Worm (Caenorhabditis elegans) whole organism, L1 larva: ENCODE data around the gene T24E12.12.

Experiments used
- blmp-1 ChIP-seq: fragments of 150-350 bp; optimal IDR thresholded peaks from 2 replicates; lab custom pipeline; 2014; ENCODE audit warnings: missing biosample characterization, missing genetic modification characterization
- ceh-63 ChIP-seq: fragments of 200-800 bp; sonication (Bioruptor generic); optimal IDR thresholded peaks from 2 replicates; lab custom pipeline; 2018; ENCODE audit warnings: mild to moderate bottlenecking, missing genetic modification characterization, missing compliant biosample characterization
- ceh-8 ChIP-seq: fragments of 200-800 bp; sonication (Bioruptor generic); optimal IDR thresholded peaks from 2 replicates; lab custom pipeline; 2018; ENCODE audit warnings: mild to moderate bottlenecking, missing genetic modification characterization, moderate library complexity, missing compliant biosample characterization
- ceh-90 ChIP-seq: sonication (generic microtip); optimal IDR thresholded peaks from 2 replicates; lab custom pipeline; 2016; ENCODE audit warnings: missing genetic modification characterization, missing compliant biosample characterization
- ces-1 ChIP-seq: fragments of 150-350 bp; optimal IDR thresholded peaks from 2 replicates; lab custom pipeline; 2014; ENCODE audit warnings: missing biosample characterization, missing genetic modification reagents, missing genetic modification characterization
- dpl-1 ChIP-seq, 3 experiments: fragments of 150-350 bp in 2 of 3; sonication (generic microtip) in 1 of 3; optimal IDR thresholded peaks; 2 replicates each; lab custom pipeline; 2014 to 2017; ENCODE audit warnings: missing biosample characterization in 3 of 3, missing genetic modification characterization in 3 of 3, missing genetic modification reagents in 3 of 3
- efl-1 ChIP-seq, 4 experiments: fragments of 150-350 bp; optimal IDR thresholded peaks in 3 of 4; peaks in 1 of 4; 1 replicate in 1 of 4; 2 replicates in 3 of 4; lab custom pipeline; 2014; ENCODE audit warnings: missing biosample characterization in 2 of 4, missing genetic modification characterization in 2 of 4, missing genetic modification reagents in 2 of 4
- efl-3 ChIP-seq: fragments of 200-800 bp; sonication (Bioruptor generic); optimal IDR thresholded peaks from 2 replicates; lab custom pipeline; 2018; ENCODE audit warnings: mild to moderate bottlenecking, missing genetic modification characterization, missing compliant biosample characterization
- egl-13 ChIP-seq: sonication (generic microtip); optimal IDR thresholded peaks from 2 replicates; lab custom pipeline; 2016; ENCODE audit warnings: missing genotype, missing genetic modification reagents, missing genetic modification characterization, missing compliant biosample characterization
- elt-2 ChIP-seq: sonication (generic microtip); optimal IDR thresholded peaks from 2 replicates; lab custom pipeline; 2016; ENCODE audit warnings: missing genetic modification characterization, mild to moderate bottlenecking, inconsistent platforms, missing compliant biosample characterization, missing genetic modification reagents
- elt-3 ChIP-seq, 6 experiments: fragments of 150-350 bp in 1 of 6; sonication (generic microtip); optimal IDR thresholded peaks; 2 replicates each; lab custom pipeline; 2017 to 2018; ENCODE audit warnings: missing biosample characterization in 6 of 6, missing genetic modification characterization in 6 of 6, inconsistent platforms in 1 of 6
- fkh-10 ChIP-seq: sonication (generic microtip); optimal IDR thresholded peaks from 2 replicates; lab custom pipeline; 2017; ENCODE audit warnings: missing biosample characterization, missing genetic modification reagents, missing genetic modification characterization
- fkh-8 ChIP-seq: sonication (generic microtip); optimal IDR thresholded peaks from 2 replicates; lab custom pipeline; 2016; ENCODE audit warnings: mild to moderate bottlenecking, missing genetic modification characterization, missing compliant biosample characterization
- grh-1 ChIP-seq: fragments of 200-800 bp; sonication (Bioruptor generic); IDR thresholded peaks from 2 replicates; pipeline ENCODE4 v1.3.6; 2022; ENCODE audit warnings: missing genetic modification reagents, missing genetic modification characterization, missing compliant biosample characterization
- hlh-4 ChIP-seq: sonication (generic microtip); optimal IDR thresholded peaks from 2 replicates; lab custom pipeline; 2016; ENCODE audit warnings: mild to moderate bottlenecking, missing genetic modification characterization, missing compliant biosample characterization
- lin-13 ChIP-seq: fragments of 150-350 bp; optimal IDR thresholded peaks from 2 replicates; lab custom pipeline; 2014; ENCODE audit warnings: missing biosample characterization, missing genetic modification reagents, missing genetic modification characterization
- lin-14 ChIP-seq: fragments of 200-800 bp; sonication (Bioruptor generic); optimal IDR thresholded peaks from 2 replicates; lab custom pipeline; 2018; ENCODE audit warnings: mild to moderate bottlenecking, missing genetic modification characterization, moderate library complexity, missing compliant biosample characterization
- lin-35 ChIP-seq, 2 experiments: fragments of 150-350 bp; optimal IDR thresholded peaks; 2 replicates each; lab custom pipeline; 2014; ENCODE audit warnings: missing biosample characterization in 2 of 2, missing genetic modification characterization in 2 of 2, missing genetic modification reagents in 2 of 2
- lsy-2 ChIP-seq, 2 experiments: fragments of 150-350 bp; optimal IDR thresholded peaks; 2 replicates each; lab custom pipeline; 2014; ENCODE audit warnings: missing biosample characterization in 2 of 2, missing genetic modification characterization in 2 of 2
- mab-9 ChIP-seq: fragments of 200-800 bp; sonication (Bioruptor generic); IDR thresholded peaks from 2 replicates; pipeline ENCODE4 v1.3.6; 2022; ENCODE audit warnings: missing genetic modification reagents, missing genetic modification characterization, missing compliant biosample characterization
- mep-1 ChIP-seq: fragments of 150-350 bp; optimal IDR thresholded peaks from 2 replicates; lab custom pipeline; 2014; ENCODE audit warnings: missing biosample characterization, missing genetic modification characterization
- nhr-11 ChIP-seq: fragments of 150-350 bp; optimal IDR thresholded peaks from 2 replicates; lab custom pipeline; 2014; ENCODE audit warnings: missing biosample characterization, missing genetic modification characterization
- nhr-237 ChIP-seq: fragments of 150-350 bp; optimal IDR thresholded peaks from 2 replicates; lab custom pipeline; 2014; ENCODE audit warnings: missing biosample characterization, missing genetic modification characterization
- nhr-28 ChIP-seq: fragments of 150-350 bp; optimal IDR thresholded peaks from 2 replicates; lab custom pipeline; 2014; ENCODE audit warnings: missing biosample characterization, missing genetic modification characterization
- nhr-47 ChIP-seq: sonication (generic microtip); optimal IDR thresholded peaks from 2 replicates; lab custom pipeline; 2016; ENCODE audit warnings: mild to moderate bottlenecking, missing genetic modification characterization, moderate library complexity, missing compliant biosample characterization
- nhr-71 ChIP-seq: sonication (generic microtip); optimal IDR thresholded peaks from 2 replicates; lab custom pipeline; 2016; ENCODE audit warnings: mild to moderate bottlenecking, missing genetic modification characterization, moderate library complexity, missing compliant biosample characterization
- nhr-76 ChIP-seq: sonication (generic microtip); optimal IDR thresholded peaks from 2 replicates; lab custom pipeline; 2017; ENCODE audit warnings: missing biosample characterization, missing genetic modification characterization
- pqm-1 ChIP-seq: sonication (generic microtip); optimal IDR thresholded peaks from 3 replicates; lab custom pipeline; 2017; ENCODE audit warnings: missing biosample characterization, missing genetic modification characterization
- snpc-4 ChIP-seq: fragments of 150-350 bp; optimal IDR thresholded peaks from 2 replicates; lab custom pipeline; 2014; ENCODE audit warnings: missing biosample characterization, missing genetic modification characterization
- sox-4 ChIP-seq: sonication (generic microtip); optimal IDR thresholded peaks from 2 replicates; lab custom pipeline; 2016; ENCODE audit warnings: missing genetic modification characterization, missing compliant biosample characterization
- swsn-7 ChIP-seq: sonication (generic microtip); optimal IDR thresholded peaks from 2 replicates; lab custom pipeline; 2016; ENCODE audit warnings: missing genetic modification characterization, missing compliant biosample characterization
- tlp-1 ChIP-seq: fragments of 150-350 bp; optimal IDR thresholded peaks from 2 replicates; lab custom pipeline; 2014; ENCODE audit warnings: missing biosample characterization, missing genetic modification characterization
- unc-86 ChIP-seq: sonication (generic microtip); optimal IDR thresholded peaks from 2 replicates; lab custom pipeline; 2016; ENCODE audit warnings: missing genetic modification characterization, missing compliant biosample characterization
- xbp-1 ChIP-seq: sonication (generic microtip); optimal IDR thresholded peaks from 2 replicates; lab custom pipeline; 2016; ENCODE audit warnings: missing genetic modification characterization, missing compliant biosample characterization
- zip-4 ChIP-seq: fragments of 200-800 bp; sonication (Bioruptor generic); optimal IDR thresholded peaks from 2 replicates; lab custom pipeline; 2018; ENCODE audit warnings: mild to moderate bottlenecking, missing genetic modification characterization, moderate library complexity, missing compliant biosample characterization

Gene T24E12.12

DNA sequence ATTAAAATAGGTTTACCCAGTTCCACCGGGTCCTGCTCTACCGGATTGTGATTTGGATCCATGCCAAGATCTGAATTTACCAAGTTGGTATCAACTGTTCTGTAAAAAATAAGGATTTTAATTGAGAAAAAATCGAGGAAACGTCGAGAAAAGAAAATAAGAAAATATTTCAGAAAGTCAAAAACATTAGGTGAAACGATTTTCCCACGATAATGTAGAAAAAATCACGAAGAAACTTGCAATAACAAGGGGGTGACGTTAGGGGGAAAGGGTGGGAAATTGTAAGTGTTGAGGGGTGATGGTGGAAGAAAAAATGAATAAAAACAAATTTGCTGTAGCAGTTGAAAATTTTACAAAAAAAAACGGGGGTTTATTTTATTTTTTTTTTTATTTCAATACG lies 14.0 kb downstream of the T24E12.12 start, which contains the start of gene T24E12.10:
Gene T24E12.10 (minus strand): TSS at position 101 of the 400 bp plus-strand sequence.
- TF ChIP-seq efl-1 (optimal IDR thresholded peaks at IDR 0.05; lab: Kevin White, UChicago) (no peak), efl-1 (GFP tag; optimal IDR thresholded peaks at IDR 0.05 in 1 of 2; lab: Kevin White, UChicago) (peak in 1 of 2 experiments; percentile 15), lin-13 (GFP tag; lab: Kevin White, UChicago) (no peak)

DNA sequence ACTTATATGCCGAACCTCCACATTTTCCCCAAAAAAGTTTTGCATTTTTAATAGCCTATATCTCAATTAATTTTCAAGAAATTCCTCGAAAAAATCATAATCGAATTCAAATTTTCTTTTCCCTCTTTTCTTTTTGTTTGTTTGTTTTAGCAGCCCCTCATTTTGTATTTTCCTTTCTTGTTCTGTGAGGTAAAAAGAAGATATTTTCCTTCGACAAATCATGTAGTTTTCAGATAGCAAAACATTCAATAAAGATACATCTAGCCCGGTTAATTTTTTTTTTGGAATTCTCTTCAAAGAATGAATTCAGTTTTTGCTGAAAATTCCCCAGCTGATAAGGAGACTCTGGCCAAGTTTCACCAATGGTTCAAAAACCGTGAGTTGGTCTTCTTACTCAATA lies 16.6 kb downstream of the T24E12.12 start, which contains the start of gene T24E12.3:
Gene T24E12.3 (plus strand): TSS at position 301 of the 400 bp plus-strand sequence.
- TF ChIP-seq efl-3 (GFP tag; lab: Kevin White, UChicago) (no peak), unc-86 (tag; lab: Kevin White, UChicago) (no peak), nhr-11 (tag; lab: Kevin White, UChicago) (no peak), lsy-2 (tag; optimal IDR thresholded peaks at IDR 0.05; lab: Kevin White, UChicago) (no peak), blmp-1 (tag; lab: Kevin White, UChicago) (no peak), tlp-1 (tag; lab: Kevin White, UChicago) (no peak), mep-1 (tag; lab: Kevin White, UChicago) (no peak), grh-1 (GFP tag; lab: Robert Waterston, UW) (no peak), ceh-63 (GFP tag; lab: Kevin White, UChicago) (no peak), lin-35 (GFP tag; optimal IDR thresholded peaks at IDR 0.05; lab: Kevin White, UChicago) (no peak), ces-1 (GFP tag; lab: Kevin White, UChicago) (no peak), nhr-237 (tag; lab: Kevin White, UChicago) (no peak), lin-14 (GFP tag; lab: Kevin White, UChicago) (no peak), pqm-1 (tag; lab: Kevin White, UChicago) (no peak), mab-9 (no peak)

DNA sequence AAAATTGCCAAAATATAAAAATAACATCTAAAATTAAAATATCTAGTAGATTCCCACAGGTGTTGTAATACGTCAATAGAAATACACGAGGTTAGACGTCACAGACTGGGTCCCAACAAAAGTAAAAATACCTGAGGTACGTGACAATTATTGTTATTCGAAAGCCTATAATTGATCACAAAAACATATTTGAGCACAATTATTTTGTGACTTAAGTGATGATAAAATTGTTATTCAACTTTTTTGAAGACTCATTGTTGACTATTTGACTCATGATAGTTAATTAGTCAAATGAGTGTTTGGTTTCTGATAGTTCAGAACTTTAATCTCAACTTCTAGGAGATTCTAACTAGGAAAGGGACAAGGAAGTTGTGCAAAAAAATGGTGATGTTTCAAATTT lies 18.7 kb downstream of the T24E12.12 start:
- TF ChIP-seq fkh-8 (tag; lab: Kevin White, UChicago) (peak; percentile 51), nhr-28 (no peak), ceh-8 (GFP tag; lab: Kevin White, UChicago) (peak; percentile 79), nhr-71 (tag; lab: Kevin White, UChicago) (peak; percentile 35), nhr-47 (peak; percentile 1), hlh-4 (no peak), nhr-237 (tag; lab: Kevin White, UChicago) (no peak), fkh-10 (peak; percentile 36)

- no peak for TF ChIP-seq ceh-90 (tag; lab: Kevin White, UChicago)
- no peak for TF ChIP-seq sox-4 (tag; lab: Kevin White, UChicago)
- TF ChIP-seq nhr-237 (tag; lab: Kevin White, UChicago): no peak
- TF ChIP-seq elt-3 (tag; optimal IDR thresholded peaks at IDR 0.05; lab: Kevin White, UChicago): no peak
- no peak for TF ChIP-seq nhr-11 (tag; lab: Kevin White, UChicago)
- no peak for TF ChIP-seq swsn-7
- no peak for TF ChIP-seq snpc-4 (tag; lab: Kevin White, UChicago)
- no peak for TF ChIP-seq elt-2 (tag; lab: Kevin White, UChicago)
- no peak for TF ChIP-seq dpl-1 (GFP tag; optimal IDR thresholded peaks at IDR 0.05; lab: Kevin White, UChicago)
- no peak for TF ChIP-seq lsy-2 (tag; optimal IDR thresholded peaks at IDR 0.05; lab: Kevin White, UChicago)
- no peak for TF ChIP-seq xbp-1 (tag; lab: Kevin White, UChicago)
- no peak for TF ChIP-seq grh-1 (GFP tag; lab: Robert Waterston, UW)
- TF ChIP-seq lin-35 (GFP tag; optimal IDR thresholded peaks at IDR 0.05; lab: Kevin White, UChicago): no peak
- TF ChIP-seq nhr-76 (tag; lab: Kevin White, UChicago): no peak
- TF ChIP-seq zip-4: no peak
- no peak for TF ChIP-seq egl-13
- no peak for TF ChIP-seq ces-1 (GFP tag; lab: Kevin White, UChicago)
Observed at ce11 chrII:3779463-3779862, 20.4 kb downstream of the T24E12.12 start, which contains the start of gene T24E12.11. T24E12.11 (minus strand) TSS chrII:3779563.
